Fruit fly (Drosophila melanogaster) whole organism, embryonic: ENCODE measurements around the gene CG5611.
A peak's percentile ranks its signal among the peaks of the same experiment; 100 is the strongest.

ENCODE experiments used
- Awh ChIP-seq: fragments of 200-800 bp; sonication (Bioruptor generic); IDR thresholded peaks from 2 replicates; pipeline ENCODE4, ENCODE4 v1.3.6; 2022; ENCODE audit warnings: missing biosample characterization, missing genetic modification characterization
- Blimp-1 ChIP-seq: fragments of 200-800 bp; sonication (Bioruptor generic); optimal IDR thresholded peaks from 3 replicates; lab custom pipeline; 2018; ENCODE audit warnings: missing biosample characterization, missing genetic modification characterization, mild to moderate bottlenecking, moderate library complexity, missing genetic modification reagents
- CG10321 ChIP-seq: fragments of 200-800 bp; sonication (Bioruptor generic); IDR thresholded peaks from 2 replicates; pipeline ENCODE4 v1.3.6; 2022; ENCODE audit warnings: missing biosample characterization, missing genetic modification characterization
- CG10543 ChIP-seq: fragments of 200-800 bp; sonication (Bioruptor generic); optimal IDR thresholded peaks from 3 replicates; lab custom pipeline; 2017; ENCODE audit warnings: missing biosample characterization, mild to moderate bottlenecking, missing genetic modification characterization, moderate library complexity
- CG11504 ChIP-seq: fragments of 200-800 bp; sonication (Bioruptor generic); optimal IDR thresholded peaks from 3 replicates; lab custom pipeline; 2019; ENCODE audit warnings: missing biosample characterization, mild to moderate bottlenecking, missing genetic modification characterization, moderate library complexity
- CG12071 ChIP-seq: fragments of 200-800 bp; sonication (Bioruptor generic); optimal IDR thresholded peaks from 3 replicates; lab custom pipeline; 2018; ENCODE audit warnings: missing biosample characterization, mild to moderate bottlenecking, missing genetic modification characterization
- CG12769 ChIP-seq: fragments of 200-800 bp; sonication (Bioruptor generic); optimal IDR thresholded peaks from 2 replicates; lab custom pipeline; 2019; ENCODE audit warnings: missing biosample characterization, mild to moderate bottlenecking, missing genetic modification characterization, moderate library complexity
- CG13296 ChIP-seq: fragments of 200-800 bp; sonication (Bioruptor generic); optimal IDR thresholded peaks from 3 replicates; lab custom pipeline; 2018; ENCODE audit warnings: missing biosample characterization, mild to moderate bottlenecking, missing genetic modification characterization
- CG15269 ChIP-seq: fragments of 200-800 bp; sonication (Bioruptor generic); optimal IDR thresholded peaks from 2 replicates; lab custom pipeline; 2018; ENCODE audit warnings: missing biosample characterization, mild to moderate bottlenecking, missing genetic modification characterization, moderate library complexity
- CG1647 ChIP-seq: fragments of 200-800 bp; sonication (Bioruptor generic); optimal IDR thresholded peaks from 3 replicates; lab custom pipeline; 2016; ENCODE audit warnings: missing biosample characterization, missing genetic modification characterization
- CG18599 ChIP-seq: fragments of 200-800 bp; sonication (Bioruptor generic); optimal IDR thresholded peaks from 3 replicates; lab custom pipeline; 2017; ENCODE audit warnings: missing biosample characterization, missing genetic modification characterization, mild to moderate bottlenecking, moderate library complexity, missing genetic modification reagents
- CG18619 ChIP-seq: fragments of 200-800 bp; sonication (Bioruptor generic); optimal IDR thresholded peaks from 3 replicates; lab custom pipeline; 2017; ENCODE audit warnings: missing biosample characterization, mild to moderate bottlenecking, missing genetic modification characterization
- CG2199 ChIP-seq: fragments of 200-800 bp; sonication (Bioruptor generic); IDR thresholded peaks from 3 replicates; pipeline ENCODE4 v1.3.6; 2022; ENCODE audit warnings: missing biosample characterization, missing genetic modification characterization
- CG3281 ChIP-seq: fragments of 200-800 bp; sonication (Bioruptor generic); optimal IDR thresholded peaks from 3 replicates; lab custom pipeline; 2017; ENCODE audit warnings: missing biosample characterization, mild to moderate bottlenecking, missing genetic modification characterization
- CG34376 ChIP-seq: fragments of 200-800 bp; sonication (Bioruptor generic); optimal IDR thresholded peaks from 2 replicates; lab custom pipeline; 2018; ENCODE audit warnings: missing biosample characterization, mild to moderate bottlenecking, missing genetic modification characterization
- CG34422 ChIP-seq: fragments of 200-800 bp; sonication (Bioruptor generic); IDR thresholded peaks from 3 replicates; pipeline ENCODE4 v1.3.6; 2022; ENCODE audit warnings: missing biosample characterization, missing genetic modification characterization
- CG5180 ChIP-seq: fragments of 200-800 bp; sonication (Bioruptor generic); optimal IDR thresholded peaks from 3 replicates; lab custom pipeline; 2017; ENCODE audit warnings: missing biosample characterization, missing genetic modification characterization, mild to moderate bottlenecking, moderate library complexity, missing genetic modification reagents
- CG5953 ChIP-seq: fragments of 200-800 bp; sonication (Bioruptor generic); IDR thresholded peaks from 2 replicates; pipeline ENCODE4 v1.3.6; 2022; ENCODE audit warnings: missing biosample characterization, missing genetic modification characterization
- CG6175 ChIP-seq: fragments of 200-800 bp; sonication (Bioruptor generic); IDR thresholded peaks from 3 replicates; pipeline ENCODE4 v1.3.6; 2022; ENCODE audit warnings: missing biosample characterization, missing genetic modification characterization
- CG6765 ChIP-seq: fragments of 200-800 bp; sonication (Bioruptor generic); optimal IDR thresholded peaks from 3 replicates; lab custom pipeline; 2017; ENCODE audit warnings: missing biosample characterization, mild to moderate bottlenecking, missing genetic modification characterization
- CG8924 ChIP-seq: fragments of 200-800 bp; optimal IDR thresholded peaks from 3 replicates; lab custom pipeline; 2019; ENCODE audit warnings: missing biosample characterization, mild to moderate bottlenecking, missing genetic modification characterization, moderate library complexity
- E2f2 ChIP-seq: fragments of 200-800 bp; sonication (Bioruptor generic); IDR thresholded peaks from 2 replicates; pipeline ENCODE4 v1.3.6; 2022; ENCODE audit warnings: missing biosample characterization, missing genetic modification characterization
- GATAe ChIP-seq: fragments of 200-800 bp; sonication (Bioruptor generic); conservative IDR thresholded peaks from 2 replicates; pipeline ENCODE4 v1.3.6; 2022; ENCODE audit warnings: missing biosample characterization, missing genetic modification characterization
- H2.0 ChIP-seq: fragments of 200-800 bp; sonication (Bioruptor generic); IDR thresholded peaks from 2 replicates; pipeline ENCODE4 v1.3.6; 2022; ENCODE audit warnings: missing biosample characterization, missing genetic modification characterization
- Hey ChIP-seq: fragments of 200-800 bp; sonication (Bioruptor generic); optimal IDR thresholded peaks from 3 replicates; lab custom pipeline; 2018; ENCODE audit warnings: missing biosample characterization, mild to moderate bottlenecking, missing genetic modification characterization
- Hmr ChIP-seq: fragments of 200-800 bp; sonication (Bioruptor generic); optimal IDR thresholded peaks from 3 replicates; lab custom pipeline; 2017; ENCODE audit warnings: mild to moderate bottlenecking, missing biosample characterization, missing genetic modification reagents, missing genetic modification characterization
- Med ChIP-seq: fragments of 200-800 bp; sonication (Bioruptor generic); peaks from one replicate; lab custom pipeline; 2016; ENCODE audit warnings: missing biosample characterization, missing genetic modification characterization, mild to moderate bottlenecking, inconsistent platforms, moderate library complexity
- Meics ChIP-seq: fragments of 200-800 bp; sonication (Bioruptor generic); optimal IDR thresholded peaks from 2 replicates; lab custom pipeline; 2017; ENCODE audit warnings: missing biosample characterization, mild to moderate bottlenecking, missing genetic modification characterization
- PHDP ChIP-seq: fragments of 200-800 bp; sonication (Bioruptor generic); optimal IDR thresholded peaks from 3 replicates; lab custom pipeline; 2018; ENCODE audit warnings: missing biosample characterization, mild to moderate bottlenecking, missing genetic modification characterization, moderate library complexity
- Pdp1 ChIP-seq, 2 experiments: fragments of 200-800 bp; sonication (Bioruptor generic); optimal IDR thresholded peaks; 3 replicates each; lab custom pipeline; 2016; ENCODE audit warnings: missing biosample characterization in 2 of 2, missing genetic modification characterization in 2 of 2, mild to moderate bottlenecking in 1 of 2, moderate library complexity in 1 of 2
- Rfx ChIP-seq: fragments of 200-800 bp; sonication (Bioruptor generic); IDR thresholded peaks from 2 replicates; pipeline ENCODE4 v1.3.6; 2022; ENCODE audit warnings: missing biosample characterization, missing genetic modification characterization
- fd3F ChIP-seq: fragments of 200-800 bp; sonication (Bioruptor generic); optimal IDR thresholded peaks from 2 replicates; lab custom pipeline; 2018; ENCODE audit warnings: missing biosample characterization, mild to moderate bottlenecking, missing genetic modification characterization, moderate library complexity
- lab ChIP-seq: fragments of 200-800 bp; sonication (Bioruptor generic); optimal IDR thresholded peaks from 3 replicates; lab custom pipeline; 2017; ENCODE audit warnings: missing biosample characterization, missing genetic modification characterization, mild to moderate bottlenecking, moderate library complexity, missing genetic modification reagents
- lbe ChIP-seq: fragments of 200-800 bp; sonication (Bioruptor generic); optimal IDR thresholded peaks from 2 replicates; lab custom pipeline; 2016; ENCODE audit warnings: missing biosample characterization, mild to moderate bottlenecking, missing genetic modification characterization
- mirr ChIP-seq: fragments of 200-800 bp; sonication (Bioruptor generic); optimal IDR thresholded peaks from 3 replicates; lab custom pipeline; 2018; ENCODE audit warnings: missing biosample characterization, mild to moderate bottlenecking, missing genetic modification characterization
- odd ChIP-seq: fragments of 200-800 bp; sonication (Bioruptor generic); optimal IDR thresholded peaks from 2 replicates; lab custom pipeline; 2017; ENCODE audit warnings: missing biosample characterization, mild to moderate bottlenecking, missing genetic modification characterization
- row ChIP-seq: fragments of 200-800 bp; sonication (Bioruptor generic); IDR thresholded peaks from 3 replicates; pipeline ENCODE4 v1.3.6; 2022; ENCODE audit warnings: missing biosample characterization, missing genetic modification characterization
- sens-2 ChIP-seq: fragments of 200-800 bp; sonication (Bioruptor generic); IDR thresholded peaks from 2 replicates; pipeline ENCODE4 v1.3.6; 2022; ENCODE audit warnings: missing biosample characterization, missing genetic modification characterization
- sna ChIP-seq: fragments of 200-800 bp; sonication (Bioruptor generic); IDR thresholded peaks from 2 replicates; pipeline ENCODE4 v1.3.6; 2022; ENCODE audit warnings: missing biosample characterization, missing genetic modification characterization; ENCODE audit not compliant: partially characterized antibody
- tin ChIP-seq: fragments of 200-800 bp; sonication (Bioruptor generic); optimal IDR thresholded peaks from 3 replicates; lab custom pipeline; 2016; ENCODE audit warnings: missing biosample characterization, missing genetic modification characterization

The CG5611 gene

dm6 chr3R:27605534-27606250, 30.2 kb downstream of the CG5611 start (continued):
- TF ChIP-seq PHDP (tag; lab: Kevin White, UChicago): peak; percentile 26
- TF ChIP-seq CG5953 (GFP tag; lab: Robert Waterston, UW): 0 out of 2 replicates have a peak, but pooled peaks have one; percentile 35
- peak; percentile 56 for TF ChIP-seq CG10543 (GFP tag; lab: Kevin White, UChicago)
- TF ChIP-seq CG1647 (GFP tag; lab: Kevin White, UChicago): no peak
- TF ChIP-seq CG2199 (GFP tag; lab: Robert Waterston, UW): no peak
- TF ChIP-seq GATAe (GFP tag; lab: Robert Waterston, UW): peak; percentile 34; the same call in 1 of the 2 replicates
- peak; percentile 12 for TF ChIP-seq CG5180
- TF ChIP-seq row: peak; percentile 55
- no peak for TF ChIP-seq lbe (GFP tag; lab: Kevin White, UChicago)
- peak; percentile 12; the same call in 1 of the 3 replicates for TF ChIP-seq CG6175 (GFP tag; lab: Robert Waterston, UW)
- TF ChIP-seq CG18599: peak; percentile 18
- no peak for TF ChIP-seq fd3F (GFP tag; lab: Kevin White, UChicago)
- TF ChIP-seq CG15269 (tag; lab: Kevin White, UChicago): peak; percentile 8
- TF ChIP-seq Awh (GFP tag; lab: Robert Waterston, UW): 0 out of 2 replicates have a peak, but pooled peaks have one; percentile 9
- 0 out of 2 replicates have a peak, but pooled peaks have one; percentile 40 for TF ChIP-seq sna (GFP tag; lab: Robert Waterston, UW)
- TF ChIP-seq CG8924: peak; percentile 23
- TF ChIP-seq Hmr: peak; percentile 26
- TF ChIP-seq sens-2 (GFP tag; lab: Robert Waterston, UW): no peak
- no peak for TF ChIP-seq tin (GFP tag; lab: Kevin White, UChicago)
- TF ChIP-seq CG3281 (GFP tag; lab: Kevin White, UChicago): peak; percentile 32
- peak; percentile 28; the same call in 1 of the 3 replicates for TF ChIP-seq CG34422 (GFP tag; lab: Robert Waterston, UW)
- TF ChIP-seq Hey (tag; lab: Kevin White, UChicago): peak; percentile 49
- peak; percentile 7 for TF ChIP-seq Meics (GFP tag; lab: Kevin White, UChicago)
- no peak for TF ChIP-seq Blimp-1
- TF ChIP-seq CG11504 (tag; lab: Kevin White, UChicago): peak; percentile 14
- no peak for TF ChIP-seq CG10321 (GFP tag; lab: Robert Waterston, UW)
- peak; percentile 29 for TF ChIP-seq CG12769
- no peak for TF ChIP-seq H2.0 (GFP tag; lab: Robert Waterston, UW)
- TF ChIP-seq CG18619 (GFP tag; lab: Kevin White, UChicago): peak; percentile 1
- peak; percentile 33 for TF ChIP-seq CG13296 (GFP tag; lab: Kevin White, UChicago)
- peak; percentile 26 for TF ChIP-seq odd (GFP tag; lab: Kevin White, UChicago)
- TF ChIP-seq CG6765 (GFP tag; lab: Kevin White, UChicago): peak; percentile 26
- TF ChIP-seq lab: peak; percentile 20
- TF ChIP-seq Pdp1 (GFP tag; optimal IDR thresholded peaks at IDR 0.05; lab: Kevin White, UChicago): peak in 1 of 2 experiments; percentile 36
- peak; percentile 59 for TF ChIP-seq CG34376 (GFP tag; lab: Kevin White, UChicago)
- TF ChIP-seq CG12071 (GFP tag; lab: Kevin White, UChicago): peak; percentile 38
- peak; percentile 68 for TF ChIP-seq Med
- TF ChIP-seq Rfx (GFP tag; lab: Robert Waterston, UW): no peak
- no peak for TF ChIP-seq E2f2 (GFP tag; lab: Robert Waterston, UW)
- peak; percentile 51 for TF ChIP-seq mirr (GFP tag; lab: Kevin White, UChicago)
